Worm (Caenorhabditis elegans) whole organism, young adult: ENCODE measurements around the gene F35F10.1.

Experiments used
- C17E4.6 ChIP-seq: fragments of 200-800 bp; sonication (Bioruptor generic); IDR thresholded peaks from 2 replicates; pipeline ENCODE4 v1.3.6; 2022; ENCODE audit warnings: missing genetic modification reagents, missing genetic modification characterization, missing compliant biosample characterization
- F22D6.2 ChIP-seq: sonication (generic microtip); optimal IDR thresholded peaks from 2 replicates; lab custom pipeline; 2016; ENCODE audit warnings: mild to moderate bottlenecking, missing genetic modification characterization, missing compliant biosample characterization
- F37B4.10 ChIP-seq: fragments of 200-800 bp; sonication (Bioruptor generic); IDR thresholded peaks from 2 replicates; pipeline ENCODE4 v1.3.6; 2022; ENCODE audit warnings: missing genetic modification characterization, missing compliant biosample characterization
- F39B2.1 ChIP-seq: fragments of 200-800 bp; sonication (Bioruptor generic); IDR thresholded peaks from 2 replicates; pipeline ENCODE4 v1.3.6; 2022; ENCODE audit warnings: missing genetic modification reagents, missing genetic modification characterization, missing compliant biosample characterization
- F57C9.4 ChIP-seq: sonication (generic microtip); optimal IDR thresholded peaks from 2 replicates; lab custom pipeline; 2017; ENCODE audit warnings: mild to moderate bottlenecking, missing genetic modification characterization, missing compliant biosample characterization
- T26A5.8 ChIP-seq: sonication (generic microtip); optimal IDR thresholded peaks from 2 replicates; lab custom pipeline; 2016; ENCODE audit warnings: missing genetic modification characterization, missing compliant biosample characterization
- Y67H2A.10 ChIP-seq: fragments of 200-800 bp; sonication (Bioruptor generic); conservative IDR thresholded peaks from 2 replicates; pipeline ENCODE4 v1.3.6; 2022; ENCODE audit warnings: missing genetic modification reagents, missing genetic modification characterization, missing compliant biosample characterization
- akir-1 ChIP-seq: fragments of 200-800 bp; sonication (Bioruptor generic); optimal IDR thresholded peaks from 2 replicates; lab custom pipeline; 2018; ENCODE audit warnings: mild to moderate bottlenecking, missing genetic modification characterization, moderate library complexity, missing compliant biosample characterization
- aptf-2 ChIP-seq: fragments of 200-800 bp; sonication (Bioruptor generic); conservative IDR thresholded peaks from 2 replicates; pipeline ENCODE4 v1.3.6; 2022; ENCODE audit warnings: missing genetic modification reagents, missing genetic modification characterization, missing compliant biosample characterization
- athp-1 ChIP-seq: sonication (generic microtip); optimal IDR thresholded peaks from 2 replicates; lab custom pipeline; 2017; ENCODE audit warnings: mild to moderate bottlenecking, missing genetic modification characterization, missing compliant biosample characterization
- attf-3 ChIP-seq: fragments of 200-800 bp; sonication (Bioruptor generic); conservative IDR thresholded peaks from 2 replicates; pipeline ENCODE4 v1.3.6; 2022; ENCODE audit warnings: missing genetic modification reagents, missing genetic modification characterization, missing compliant biosample characterization
- attf-5 ChIP-seq: fragments of 200-800 bp; sonication (Bioruptor generic); optimal IDR thresholded peaks from 2 replicates; lab custom pipeline; 2018; ENCODE audit warnings: mild to moderate bottlenecking, missing genetic modification characterization, missing compliant biosample characterization
- chd-7 ChIP-seq: sonication (generic microtip); optimal IDR thresholded peaks from 2 replicates; lab custom pipeline; 2016; ENCODE audit warnings: mild to moderate bottlenecking, missing genetic modification characterization, moderate library complexity, missing compliant biosample characterization
- die-1 ChIP-seq: sonication (generic microtip); optimal IDR thresholded peaks from 2 replicates; lab custom pipeline; 2016; ENCODE audit warnings: missing genotype, mild to moderate bottlenecking, missing genetic modification characterization, missing compliant biosample characterization
- ekl-4 ChIP-seq: fragments of 200-800 bp; sonication (Bioruptor generic); IDR thresholded peaks from 2 replicates; pipeline ENCODE4 v1.3.6; 2022; ENCODE audit warnings: missing genetic modification reagents, missing genetic modification characterization, missing compliant biosample characterization
- hrde-1 ChIP-seq: sonication (generic microtip); optimal IDR thresholded peaks from 2 replicates; lab custom pipeline; 2016; ENCODE audit warnings: missing genetic modification characterization, mild to moderate bottlenecking, missing compliant biosample characterization, moderate library complexity, missing genotype, missing genetic modification reagents, borderline replicate concordance
- hsf-1 ChIP-seq: fragments of 200-800 bp; sonication (Bioruptor generic); IDR thresholded peaks from 2 replicates; pipeline ENCODE4 v1.3.6; 2022; ENCODE audit warnings: missing genetic modification reagents, missing genetic modification characterization, missing compliant biosample characterization
- let-607 ChIP-seq, 2 experiments: fragments of 200-800 bp in 1 of 2; sonication (Bioruptor generic) in 1 of 2; sonication (generic microtip) in 1 of 2; optimal IDR thresholded peaks; 2 replicates each; lab custom pipeline; 2016 to 2018; ENCODE audit warnings: mild to moderate bottlenecking in 2 of 2, missing compliant biosample characterization in 2 of 2, missing genetic modification characterization in 2 of 2, moderate library complexity in 2 of 2, missing genotype in 1 of 2
- madf-6 ChIP-seq: fragments of 200-800 bp; sonication (Bioruptor generic); IDR thresholded peaks from 2 replicates; pipeline ENCODE4 v1.3.6; 2022; ENCODE audit warnings: missing genetic modification reagents, missing genetic modification characterization, missing compliant biosample characterization
- mcd-1 ChIP-seq: fragments of 200-800 bp; sonication (Bioruptor generic); IDR thresholded peaks from 2 replicates; pipeline ENCODE4 v1.3.6; 2022; ENCODE audit warnings: missing genetic modification reagents, missing genetic modification characterization, missing compliant biosample characterization
- nfya-2 ChIP-seq: fragments of 200-800 bp; sonication (Bioruptor generic); IDR thresholded peaks from 2 replicates; pipeline ENCODE4 v1.3.6; 2022; ENCODE audit warnings: missing genetic modification reagents, missing genetic modification characterization, missing compliant biosample characterization
- nfyb-1 ChIP-seq: fragments of 200-800 bp; sonication (Bioruptor generic); IDR thresholded peaks from 2 replicates; pipeline ENCODE4 v1.3.6; 2022; ENCODE audit warnings: missing genetic modification reagents, missing genetic modification characterization, missing compliant biosample characterization
- nhr-27 ChIP-seq: fragments of 200-800 bp; sonication (Bioruptor generic); optimal IDR thresholded peaks from 2 replicates; lab custom pipeline; 2018; ENCODE audit warnings: mild to moderate bottlenecking, missing genetic modification characterization, moderate library complexity, missing compliant biosample characterization
- pha-4 ChIP-seq: fragments of 150-350 bp; sonication (generic microtip); optimal IDR thresholded peaks from 2 replicates; lab custom pipeline; 2014; ENCODE audit warnings: missing biosample characterization, missing genetic modification reagents, missing genetic modification characterization
- rcor-1 ChIP-seq: fragments of 200-800 bp; sonication (Bioruptor generic); IDR thresholded peaks from 2 replicates; pipeline ENCODE4 v1.3.6; 2022; ENCODE audit warnings: missing genetic modification reagents, missing genetic modification characterization, missing compliant biosample characterization
- rpc-1 ChIP-seq, 2 experiments: fragments of 150-350 bp in 1 of 2; sonication (generic microtip) in 1 of 2; optimal IDR thresholded peaks; 2 replicates each; lab custom pipeline; 2014 to 2018; ENCODE audit warnings: missing biosample characterization in 1 of 2, missing genetic modification characterization in 1 of 2, missing genetic modification reagents in 1 of 2, missing genotype in 1 of 2
- snpc-1.3 ChIP-seq: sonication (generic microtip); optimal IDR thresholded peaks from 2 replicates; lab custom pipeline; 2017; ENCODE audit warnings: missing genetic modification characterization, mild to moderate bottlenecking, missing compliant biosample characterization, antibody characterized with exemption, moderate library complexity, missing genotype, missing genetic modification reagents; ENCODE audit not compliant: insufficient read depth
- snpc-3.4 ChIP-seq: sonication (generic microtip); optimal IDR thresholded peaks from 2 replicates; lab custom pipeline; 2017; ENCODE audit warnings: missing genetic modification characterization, mild to moderate bottlenecking, missing compliant biosample characterization, antibody characterized with exemption, moderate library complexity, missing genotype, missing genetic modification reagents
- tbx-9 ChIP-seq: sonication (generic microtip); optimal IDR thresholded peaks from 2 replicates; lab custom pipeline; 2016; ENCODE audit warnings: borderline replicate concordance, missing genetic modification characterization, inconsistent platforms, missing compliant biosample characterization
- ztf-26 ChIP-seq: sonication (generic microtip); optimal IDR thresholded peaks from 2 replicates; lab custom pipeline; 2017; ENCODE audit warnings: missing genetic modification characterization, missing compliant biosample characterization
- ztf-3 ChIP-seq: fragments of 200-800 bp; sonication (Bioruptor generic); optimal IDR thresholded peaks from 2 replicates; lab custom pipeline; 2018; ENCODE audit warnings: mild to moderate bottlenecking, missing genetic modification characterization, missing compliant biosample characterization
- ztf-6 ChIP-seq: fragments of 200-800 bp; sonication (Bioruptor generic); IDR thresholded peaks from 2 replicates; pipeline ENCODE4 v1.3.6; 2022; ENCODE audit warnings: missing genetic modification reagents, missing genetic modification characterization, missing compliant biosample characterization

F35F10.1 gene

ce11 chrV:3324178-3324577 is 8.1 kb downstream of the F35F10.1 start, which contains the start of gene C17B7.8 (continued):
- TF ChIP-seq F39B2.1 (GFP tag; lab: Robert Waterston, UW) = no peak
- TF ChIP-seq akir-1 (GFP tag; lab: Kevin White, UChicago) = no peak
- no peak for TF ChIP-seq F57C9.4 (tag; lab: Kevin White, UChicago)

- TF ChIP-seq nhr-27 (tag; lab: Kevin White, UChicago) = no peak
- no peak for TF ChIP-seq akir-1 (GFP tag; lab: Kevin White, UChicago)
- no peak for TF ChIP-seq tbx-9
- no peak for TF ChIP-seq rcor-1 (GFP tag; lab: Robert Waterston, UW)
- no peak for TF ChIP-seq madf-6
- no peak for TF ChIP-seq hsf-1 (GFP tag; lab: Robert Waterston, UW)
- TF ChIP-seq attf-3 (GFP tag; lab: Robert Waterston, UW) = no peak
- no peak for TF ChIP-seq snpc-1.3
- no peak for TF ChIP-seq ztf-3
- no peak for TF ChIP-seq snpc-3.4 (tag; lab: Kevin White, UChicago)
These were observed 15.9 kb downstream of the F35F10.1 start, which contains the start of gene C17B7.9 for ce11 chrV:3332023-3332422. Gene C17B7.9, minus strand, starts transcription at chrV:3332123.

ce11 chrV:3333334-3333733 is 17.2 kb downstream of the F35F10.1 start, which contains the start of gene C17B7.5:
Gene C17B7.5, plus strand, starts transcription at chrV:3333634.
- TF ChIP-seq let-607 (tag; optimal IDR thresholded peaks at IDR 0.05; lab: Kevin White, UChicago) = no peak
- TF ChIP-seq nfya-2 = no peak
- TF ChIP-seq ztf-26 = no peak
- no peak for TF ChIP-seq F22D6.2 (tag; lab: Kevin White, UChicago)
- no peak for TF ChIP-seq T26A5.8 (tag; lab: Kevin White, UChicago)
- no peak for TF ChIP-seq pha-4
- TF ChIP-seq mcd-1 = no peak
- TF ChIP-seq aptf-2 (GFP tag; lab: Robert Waterston, UW) = no peak

- TF ChIP-seq attf-5 (no peak), F37B4.10 (GFP tag; lab: Robert Waterston, UW) (no peak), nfyb-1 (GFP tag; lab: Robert Waterston, UW) (no peak), athp-1 (tag; lab: Kevin White, UChicago) (no peak), die-1 (tag; lab: Kevin White, UChicago) (no peak)
These were observed 22.9 kb downstream of the F35F10.1 start, which contains the start of gene C17B7.4 for ce11 chrV:3339009-3339408. Gene C17B7.4, plus strand, starts transcription at chrV:3339309.

- TF ChIP-seq ekl-4 (GFP tag; lab: Robert Waterston, UW) (no peak), C17E4.6 (GFP tag; lab: Robert Waterston, UW) (0 out of 2 replicates have a peak, but pooled peaks have one; percentile 30)
These were observed 25.8 kb downstream of the F35F10.1 start, which contains the start of gene C17B7.10 for ce11 chrV:3341906-3342305. Gene C17B7.10, minus strand, starts transcription at chrV:3342006.

ce11 chrV:3342504-3342903 is 26.4 kb downstream of the F35F10.1 start, which contains the start of gene C17B7.3:
Gene C17B7.3, plus strand, starts transcription at chrV:3342804.
- TF ChIP-seq hrde-1 = no peak

ce11 chrV:3344001-3344400 is 27.9 kb downstream of the F35F10.1 start:
- TF ChIP-seq chd-7 = no peak
- no peak for TF ChIP-seq Y67H2A.10 (GFP tag; lab: Robert Waterston, UW)
- no peak for TF ChIP-seq rpc-1 (optimal IDR thresholded peaks at IDR 0.05; lab: Kevin White, UChicago)
- TF ChIP-seq rpc-1 (tag; optimal IDR thresholded peaks at IDR 0.05; lab: Kevin White, UChicago) = no peak
- no peak for TF ChIP-seq ztf-6 (GFP tag; lab: Robert Waterston, UW)
